Fruit fly (Drosophila melanogaster) whole organism, adult: ENCODE results near the gene CG31871.

Experiments used
- CG12768 ChIP-seq: fragments of 200-800 bp; sonication (Bioruptor generic); optimal IDR thresholded peaks from 2 replicates; lab custom pipeline; 2017; ENCODE audit warnings: missing biosample characterization, missing genetic modification characterization, mild to moderate bottlenecking, moderate library complexity, missing genetic modification reagents
- CG1620 ChIP-seq: fragments of 200-800 bp; sonication (Bioruptor generic); optimal IDR thresholded peaks from 2 replicates; lab custom pipeline; 2016; ENCODE audit warnings: missing biosample characterization, missing genetic modification characterization
- CG5204 ChIP-seq: fragments of 200-800 bp; sonication (Bioruptor generic); optimal IDR thresholded peaks from 2 replicates; lab custom pipeline; 2016; ENCODE audit warnings: missing biosample characterization, missing genetic modification characterization
- CG7045 ChIP-seq: fragments of 200-800 bp; sonication (Bioruptor generic); optimal IDR thresholded peaks from 2 replicates; lab custom pipeline; 2017; ENCODE audit warnings: missing biosample characterization, mild to moderate bottlenecking, missing genetic modification characterization
- CG7101 ChIP-seq: fragments of 200-800 bp; sonication (Bioruptor generic); optimal IDR thresholded peaks from 2 replicates; lab custom pipeline; 2018; ENCODE audit warnings: missing biosample characterization, mild to moderate bottlenecking, missing genetic modification characterization, moderate library complexity
- Clk ChIP-seq: fragments of 200-800 bp; sonication (Bioruptor generic); optimal IDR thresholded peaks from 2 replicates; lab custom pipeline; 2017; ENCODE audit warnings: missing biosample characterization, missing genetic modification characterization
- Crg-1 ChIP-seq: fragments of 200-800 bp; sonication (Bioruptor generic); optimal IDR thresholded peaks from 2 replicates; lab custom pipeline; 2016; ENCODE audit warnings: missing biosample characterization, missing genetic modification characterization
- Hr96 ChIP-seq: fragments of 200-800 bp; sonication (Bioruptor generic); optimal IDR thresholded peaks from 2 replicates; lab custom pipeline; 2016; ENCODE audit warnings: missing biosample characterization, missing genetic modification characterization
- Mnt ChIP-seq: fragments of 200-800 bp; sonication (Bioruptor generic); optimal IDR thresholded peaks from 2 replicates; lab custom pipeline; 2016; ENCODE audit warnings: missing biosample characterization, mild to moderate bottlenecking, missing genetic modification characterization
- bab1 ChIP-seq: fragments of 200-800 bp; sonication (Bioruptor generic); optimal IDR thresholded peaks from 3 replicates; lab custom pipeline; 2019; ENCODE audit warnings: missing biosample characterization, mild to moderate bottlenecking, missing genetic modification characterization, moderate library complexity
- cic ChIP-seq: fragments of 200-800 bp; sonication (Bioruptor generic); optimal IDR thresholded peaks from 2 replicates; lab custom pipeline; 2017; ENCODE audit warnings: missing biosample characterization, mild to moderate bottlenecking, missing genetic modification characterization, moderate library complexity
- kay ChIP-seq: fragments of 200-800 bp; sonication (Bioruptor generic); peaks from one replicate; lab custom pipeline; 2016; ENCODE audit warnings: missing biosample characterization, missing genetic modification characterization, borderline replicate concordance
- ovo ChIP-seq: fragments of 200-800 bp; sonication (Bioruptor generic); optimal IDR thresholded peaks from 2 replicates; lab custom pipeline; 2016; ENCODE audit warnings: missing biosample characterization, missing genetic modification characterization
- tj ChIP-seq: fragments of 200-800 bp; sonication (Bioruptor generic); optimal IDR thresholded peaks from 3 replicates; lab custom pipeline; 2017; ENCODE audit warnings: missing biosample characterization, mild to moderate bottlenecking, missing genetic modification characterization, moderate library complexity

DNA sequence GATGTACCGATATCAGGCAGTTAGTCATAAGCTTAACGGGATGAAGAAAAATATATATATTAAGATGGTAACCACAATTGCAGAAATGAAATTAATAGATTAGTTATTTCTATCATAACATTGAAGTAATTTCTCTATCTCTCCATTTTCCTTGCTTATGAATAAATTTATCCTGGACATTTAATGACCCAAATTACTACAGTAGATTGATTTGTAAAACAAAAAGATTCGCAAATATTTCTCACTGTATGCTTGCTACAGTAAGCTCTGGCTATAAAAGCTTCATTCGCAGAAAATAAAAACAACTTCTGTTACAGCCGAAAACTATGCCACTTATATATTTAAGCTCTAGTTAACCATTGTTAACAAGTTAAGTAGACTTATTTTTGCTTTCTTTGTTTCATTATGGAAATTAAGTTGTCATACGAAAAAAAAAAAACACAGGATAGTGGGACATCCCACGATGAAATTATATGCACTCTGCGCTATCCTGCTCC is 18.8 kb downstream of the CG31871 start, which contains the start of gene CG17105:
- TF ChIP-seq CG7045 (GFP tag; lab: Kevin White, UChicago) (no peak), Crg-1 (GFP tag; lab: Kevin White, UChicago) (no peak), ovo (GFP tag; lab: Kevin White, UChicago) (no peak), CG7101 (no peak), CG12768 (GFP tag; lab: Kevin White, UChicago) (no peak), Hr96 (GFP tag; lab: Kevin White, UChicago) (no peak), CG5204 (GFP tag; lab: Kevin White, UChicago) (no peak), Mnt (GFP tag; lab: Kevin White, UChicago) (no peak), bab1 (no peak), CG1620 (GFP tag; lab: Kevin White, UChicago) (no peak), kay (GFP tag; lab: Kevin White, UChicago) (no peak), tj (GFP tag; lab: Kevin White, UChicago) (no peak), cic (GFP tag; lab: Kevin White, UChicago) (no peak), Clk (no peak)
